Worm (Caenorhabditis elegans) whole organism, early embryonic: ENCODE measurements around the gene drp-1.

Experiments used
- B0310.2 ChIP-seq: sonication (generic microtip); optimal IDR thresholded peaks from 2 replicates; lab custom pipeline; 2016; ENCODE audit warnings: mild to moderate bottlenecking, missing genetic modification characterization, missing compliant biosample characterization
- ama-1 ChIP-seq: fragments of 150-350 bp; optimal IDR thresholded peaks from 2 replicates; lab custom pipeline; 2014
- ceh-13 ChIP-seq: fragments of 200-800 bp; sonication (Bioruptor generic); optimal IDR thresholded peaks from 2 replicates; lab custom pipeline; 2018; ENCODE audit warnings: mild to moderate bottlenecking, missing genetic modification characterization, missing compliant biosample characterization
- ceh-36 ChIP-seq: sonication (generic microtip); optimal IDR thresholded peaks from 2 replicates; lab custom pipeline; 2016; ENCODE audit warnings: missing genetic modification characterization, inconsistent platforms, missing compliant biosample characterization
- flt-1 ChIP-seq: fragments of 200-800 bp; sonication (Bioruptor generic); IDR thresholded peaks from 2 replicates; pipeline ENCODE4 v1.3.6; 2022; ENCODE audit warnings: missing genetic modification characterization, missing compliant biosample characterization
- hmbx-1 ChIP-seq: sonication (generic microtip); optimal IDR thresholded peaks from 2 replicates; lab custom pipeline; 2016; ENCODE audit warnings: mild to moderate bottlenecking, missing genetic modification characterization, missing compliant biosample characterization
- tbx-11 ChIP-seq: fragments of 200-800 bp; sonication (Bioruptor generic); IDR thresholded peaks from 2 replicates; pipeline ENCODE4 v1.3.6; 2022; ENCODE audit warnings: missing genetic modification characterization, missing compliant biosample characterization
- tra-4 ChIP-seq: sonication (generic microtip); optimal IDR thresholded peaks from 2 replicates; lab custom pipeline; 2017; ENCODE audit warnings: missing genetic modification characterization, missing compliant biosample characterization

- no peak for TF ChIP-seq ama-1
- TF ChIP-seq B0310.2 (tag; lab: Kevin White, UChicago) = no peak
- TF ChIP-seq hmbx-1 (tag; lab: Kevin White, UChicago) = no peak
- TF ChIP-seq ceh-36 (tag; lab: Kevin White, UChicago) = no peak
- no peak for TF ChIP-seq tbx-11 (GFP tag; lab: Robert Waterston, UW)
- TF ChIP-seq ceh-13 (GFP tag; lab: Kevin White, UChicago) = no peak
- TF ChIP-seq flt-1 (GFP tag; lab: Robert Waterston, UW) = no peak
- TF ChIP-seq tra-4 (tag; lab: Kevin White, UChicago) = no peak
These were observed 3.7 kb upstream of the drp-1 start for ce11 chrIV:5534596-5534995.
